Fruit fly (Drosophila melanogaster): ENCODE measurements around the gene CG15544.

Gene CG15544

dm6 chr3R:30808346-30809286 lies 19.0 kb upstream of the CG15544 start, which contains the start of gene cindr (continued):
- TF ChIP-seq lov (optimal IDR thresholded peaks at IDR 0.05) (no peak), lov (GFP tag; IDR thresholded peaks at IDR 0.05) (no peak), CG1792 (GFP tag; optimal IDR thresholded peaks at IDR 0.05) (no peak), ems (GFP tag; optimal IDR thresholded peaks at IDR 0.05) (peak; percentile 14), HLH54F (GFP tag; optimal IDR thresholded peaks at IDR 0.05) (peak; percentile 37), al (GFP tag; IDR thresholded peaks at IDR 0.05) (peak; percentile 59), mld (GFP tag; IDR thresholded peaks at IDR 0.05; ENCODE audit: partially characterized antibody) (no peak), gfzf (GFP tag; optimal IDR thresholded peaks at IDR 0.05) (peak; percentile 99), pros (GFP tag; optimal IDR thresholded peaks at IDR 0.05) (peak; percentile 26), Sry-β (GFP tag; optimal IDR thresholded peaks at IDR 0.05) (peak; percentile 72), odd (GFP tag; optimal IDR thresholded peaks at IDR 0.05) (no peak), caup (GFP tag; optimal IDR thresholded peaks at IDR 0.05; ENCODE audit: severe bottlenecking) (peak; percentile 69), gem (tag; optimal IDR thresholded peaks at IDR 0.05) (peak; percentile 60), nmo (GFP tag; optimal IDR thresholded peaks at IDR 0.05) (peak; percentile 77), ewg (GFP tag; optimal IDR thresholded peaks at IDR 0.05) (peak; percentile 40), tgo (GFP tag; IDR thresholded peaks at IDR 0.05) (0 out of 3 replicates have a peak, but pooled peaks have one; percentile 15), slou (GFP tag; optimal IDR thresholded peaks at IDR 0.05) (no peak), CG2116 (GFP tag; optimal IDR thresholded peaks at IDR 0.05) (peak; percentile 67), tio (GFP tag; optimal IDR thresholded peaks at IDR 0.05) (no peak), stc (GFP tag; IDR thresholded peaks at IDR 0.05) (peak; percentile 31; the same call in 1 of the 2 replicates), klu (GFP tag; IDR thresholded peaks at IDR 0.05) (peak; percentile 57; the same call in 1 of the 2 replicates), sug (tag; optimal IDR thresholded peaks at IDR 0.05) (peak; percentile 61), Rfx (GFP tag; IDR thresholded peaks at IDR 0.05) (peak; percentile 81), CG6854 (GFP tag; optimal IDR thresholded peaks at IDR 0.05) (peak; percentile 8), Dek (tag; optimal IDR thresholded peaks at IDR 0.05) (peak; percentile 72), Gsc (GFP tag; IDR thresholded peaks at IDR 0.05) (no peak), gsb (GFP tag; IDR thresholded peaks at IDR 0.05) (no peak), sens (GFP tag) (peak; percentile 74), MBD-R2 (GFP tag; IDR thresholded peaks at IDR 0.05) (peak; percentile 63), CG5245 (GFP tag; optimal IDR thresholded peaks at IDR 0.05) (no peak), CG15696 (tag; optimal IDR thresholded peaks at IDR 0.05) (peak; percentile 51), Doc3 (GFP tag; IDR thresholded peaks at IDR 0.05; ENCODE audit: partially characterized antibody) (0 out of 3 replicates have a peak, but pooled peaks have one; percentile 34), CG8478 (optimal IDR thresholded peaks at IDR 0.05) (no peak), Lpt (GFP tag; optimal IDR thresholded peaks at IDR 0.05) (no peak), Dll (GFP tag; IDR thresholded peaks at IDR 0.05; ENCODE audit: partially characterized antibody) (0 out of 4 replicates have a peak, but pooled peaks have one; percentile 41), gcm (GFP tag; optimal IDR thresholded peaks at IDR 0.05) (no peak), hbn (GFP tag; IDR thresholded peaks at IDR 0.05; ENCODE audit: partially characterized antibody) (peak; percentile 17; the same call in 1 of the 2 replicates), cad (GFP tag; optimal IDR thresholded peaks at IDR 0.05) (no peak), Atf6 (GFP tag; IDR thresholded peaks at IDR 0.05) (peak; percentile 57; the same call in 1 of the 2 replicates), ap (GFP tag; IDR thresholded peaks at IDR 0.05) (no peak), Atf3 (GFP tag; optimal IDR thresholded peaks at IDR 0.05) (no peak), chm (GFP tag; IDR thresholded peaks at IDR 0.05) (peak; percentile 92), fu2 (GFP tag; optimal IDR thresholded peaks at IDR 0.05) (peak; percentile 41), Awh (GFP tag; IDR thresholded peaks at IDR 0.05) (no peak), CG17802 (tag; optimal IDR thresholded peaks at IDR 0.05) (no peak), phol (tag; optimal IDR thresholded peaks at IDR 0.05) (peak; percentile 86), tap (tag; optimal IDR thresholded peaks at IDR 0.05) (peak; percentile 15), CG6813 (GFP tag; optimal IDR thresholded peaks at IDR 0.05) (no peak), CG5953 (GFP tag; IDR thresholded peaks at IDR 0.05) (no peak)

All from whole organism, embryonic.